Worm (Caenorhabditis elegans) whole organism, L3 larva: ENCODE data around the gene F10D7.3.

Source experiments
- ZK546.5 ChIP-seq: sonication (generic microtip); optimal IDR thresholded peaks from 2 replicates; lab custom pipeline; 2017; ENCODE audit warnings: missing biosample characterization, missing genetic modification characterization
- aly-2 ChIP-seq: fragments of 150-350 bp; optimal IDR thresholded peaks from 2 replicates; lab custom pipeline; 2014; ENCODE audit warnings: missing biosample characterization, missing genetic modification characterization
- ama-1 ChIP-seq: fragments of 150-350 bp; optimal IDR thresholded peaks from 2 replicates; lab custom pipeline; 2018
- ceh-16 ChIP-seq: sonication (generic microtip); optimal IDR thresholded peaks from 2 replicates; lab custom pipeline; 2017; ENCODE audit warnings: missing biosample characterization, missing genetic modification characterization
- ceh-28 ChIP-seq: fragments of 150-350 bp; optimal IDR thresholded peaks from 2 replicates; lab custom pipeline; 2014; ENCODE audit warnings: missing biosample characterization, missing genetic modification reagents, missing genetic modification characterization
- ceh-9 ChIP-seq: sonication (generic microtip); optimal IDR thresholded peaks from 2 replicates; lab custom pipeline; 2018; ENCODE audit warnings: missing biosample characterization, missing genetic modification characterization
- daf-12 ChIP-seq: fragments of 150-350 bp; optimal IDR thresholded peaks from 2 replicates; lab custom pipeline; 2014; ENCODE audit warnings: missing biosample characterization, missing genetic modification reagents, missing genetic modification characterization
- egl-5 ChIP-seq: fragments of 150-350 bp; optimal IDR thresholded peaks from 2 replicates; lab custom pipeline; 2017; ENCODE audit warnings: missing biosample characterization, missing genetic modification reagents, missing genetic modification characterization, inconsistent platforms
- elt-1 ChIP-seq: fragments of 150-350 bp; optimal IDR thresholded peaks from 2 replicates; lab custom pipeline; 2014; ENCODE audit warnings: missing biosample characterization, missing genetic modification characterization
- elt-3 ChIP-seq, 3 experiments: fragments of 150-350 bp in 1 of 3; sonication (generic microtip) in 2 of 3; optimal IDR thresholded peaks; 2 replicates in 2 of 3; 4 replicates in 1 of 3; lab custom pipeline; 2014 to 2017; ENCODE audit warnings: missing biosample characterization in 3 of 3, missing genetic modification characterization in 3 of 3
- eor-1 ChIP-seq, 2 experiments: fragments of 150-350 bp; optimal IDR thresholded peaks; 2 replicates each; lab custom pipeline; 2014 to 2018; ENCODE audit warnings: missing biosample characterization in 2 of 2, missing genetic modification characterization in 2 of 2
- fkh-2 ChIP-seq: fragments of 150-350 bp; optimal IDR thresholded peaks from 2 replicates; lab custom pipeline; 2014; ENCODE audit warnings: missing biosample characterization, missing genetic modification reagents, missing genetic modification characterization
- fos-1 ChIP-seq: fragments of 150-350 bp; optimal IDR thresholded peaks from 2 replicates; lab custom pipeline; 2014; ENCODE audit warnings: missing biosample characterization, missing genetic modification characterization
- jun-1 ChIP-seq: fragments of 150-350 bp; optimal IDR thresholded peaks from 2 replicates; lab custom pipeline; 2014; ENCODE audit warnings: missing biosample characterization, missing genetic modification reagents, missing genetic modification characterization
- lin-39 ChIP-seq: fragments of 150-350 bp; optimal IDR thresholded peaks from 2 replicates; lab custom pipeline; 2018; ENCODE audit warnings: missing biosample characterization, missing genetic modification reagents, missing genetic modification characterization
- mml-1 ChIP-seq: fragments of 150-350 bp; sonication (generic microtip); optimal IDR thresholded peaks from 3 replicates; lab custom pipeline; 2014; ENCODE audit warnings: missing biosample characterization, missing genetic modification characterization
- nfya-1 ChIP-seq: sonication (generic microtip); optimal IDR thresholded peaks from 2 replicates; lab custom pipeline; 2017; ENCODE audit warnings: missing genetic modification characterization, mild to moderate bottlenecking, missing compliant biosample characterization, antibody characterized with exemption, moderate library complexity; ENCODE audit not compliant: insufficient read depth
- nhr-11 ChIP-seq: fragments of 150-350 bp; optimal IDR thresholded peaks from 2 replicates; lab custom pipeline; 2014; ENCODE audit warnings: missing biosample characterization, missing genetic modification characterization
- nhr-12 ChIP-seq: fragments of 150-350 bp; optimal IDR thresholded peaks from 2 replicates; lab custom pipeline; 2014; ENCODE audit warnings: missing biosample characterization, missing genetic modification characterization
- nhr-23 ChIP-seq: fragments of 150-350 bp; optimal IDR thresholded peaks from 2 replicates; lab custom pipeline; 2014; ENCODE audit warnings: missing biosample characterization, missing genetic modification reagents, missing genetic modification characterization
- nhr-237 ChIP-seq: fragments of 150-350 bp; optimal IDR thresholded peaks from 2 replicates; lab custom pipeline; 2014; ENCODE audit warnings: missing biosample characterization, missing genetic modification characterization
- nhr-25 ChIP-seq: sonication (generic microtip); optimal IDR thresholded peaks from 2 replicates; lab custom pipeline; 2017; ENCODE audit warnings: missing biosample characterization, missing genetic modification characterization
- nhr-43 ChIP-seq: sonication (generic microtip); optimal IDR thresholded peaks from 2 replicates; lab custom pipeline; 2016; ENCODE audit warnings: mild to moderate bottlenecking, missing genetic modification characterization, missing compliant biosample characterization; ENCODE audit not compliant: poor library complexity, severe bottlenecking
- nhr-76 ChIP-seq: fragments of 150-350 bp; sonication (generic microtip); optimal IDR thresholded peaks from 5 replicates; lab custom pipeline; 2014; ENCODE audit warnings: missing biosample characterization, missing genetic modification characterization
- nhr-77 ChIP-seq: fragments of 150-350 bp; optimal IDR thresholded peaks from 2 replicates; lab custom pipeline; 2014; ENCODE audit warnings: missing biosample characterization, missing genetic modification characterization
- snpc-4 ChIP-seq: fragments of 150-350 bp; optimal IDR thresholded peaks from 2 replicates; lab custom pipeline; 2014; ENCODE audit warnings: missing biosample characterization, missing genetic modification characterization
- tbx-2 ChIP-seq: sonication (generic microtip); optimal IDR thresholded peaks from 2 replicates; lab custom pipeline; 2016; ENCODE audit warnings: mild to moderate bottlenecking, missing genetic modification characterization, missing compliant biosample characterization
- unc-62 ChIP-seq: fragments of 150-350 bp; sonication (generic microtip); optimal IDR thresholded peaks from 4 replicates; lab custom pipeline; 2014; ENCODE audit warnings: missing biosample characterization, missing genetic modification reagents, missing genetic modification characterization
- ztf-11 ChIP-seq: fragments of 150-350 bp; optimal IDR thresholded peaks from 2 replicates; lab custom pipeline; 2014; ENCODE audit warnings: missing biosample characterization, missing genetic modification characterization

The F10D7.3 gene

ce11 chrX:17374534-17374933 lies at the start of gene F10D7.3:
F10D7.3 (minus strand) TSS chrX:17374634.
- TF ChIP-seq nhr-76 (no peak), ceh-16 (tag; lab: Kevin White, UChicago) (no peak), nhr-25 (tag; lab: Kevin White, UChicago) (no peak), lin-39 (tag; lab: Kevin White, UChicago) (no peak), ceh-28 (tag; lab: Kevin White, UChicago) (no peak), daf-12 (no peak), nhr-23 (no peak), elt-1 (tag; lab: Kevin White, UChicago) (no peak), ztf-11 (tag; lab: Kevin White, UChicago) (no peak), eor-1 (tag; optimal IDR thresholded peaks at IDR 0.05; lab: Kevin White, UChicago) (no peak), nhr-43 (tag; lab: Kevin White, UChicago) (no peak), ZK546.5 (tag; lab: Kevin White, UChicago) (no peak), aly-2 (tag; lab: Kevin White, UChicago) (no peak), ceh-9 (tag; lab: Kevin White, UChicago) (no peak), mml-1 (tag; lab: Kevin White, UChicago) (no peak), jun-1 (tag; lab: Kevin White, UChicago) (no peak), fos-1 (no peak)
- TF ChIP-seq, all 47 proteins: peak for 0

- TF ChIP-seq ztf-11 (tag; lab: Kevin White, UChicago) = no peak
- no peak for TF ChIP-seq unc-62
- peak; percentile 70 for TF ChIP-seq nhr-25 (tag; lab: Kevin White, UChicago)
- TF ChIP-seq nfya-1 = peak; percentile 15
- peak; percentile 82 for TF ChIP-seq elt-1 (tag; lab: Kevin White, UChicago)
- no peak for TF ChIP-seq jun-1 (tag; lab: Kevin White, UChicago)
- TF ChIP-seq nhr-77 (tag; lab: Kevin White, UChicago) = no peak
- TF ChIP-seq snpc-4 (tag; lab: Kevin White, UChicago) = no peak
- TF ChIP-seq nhr-11 (tag; lab: Kevin White, UChicago) = no peak
- TF ChIP-seq egl-5 (tag; lab: Kevin White, UChicago) = no peak
- TF ChIP-seq nhr-237 (tag; lab: Kevin White, UChicago) = no peak
- TF ChIP-seq fkh-2 (tag; lab: Kevin White, UChicago) = no peak
- TF ChIP-seq ZK546.5 (tag; lab: Kevin White, UChicago) = no peak
- peak; percentile 37 for TF ChIP-seq nhr-43 (tag; lab: Kevin White, UChicago)
- no peak for TF ChIP-seq ceh-9 (tag; lab: Kevin White, UChicago)
- TF ChIP-seq ama-1 (lab: Kevin White, UChicago) = peak; percentile 49
These were observed 49.6 kb upstream of the F10D7.3 start for ce11 chrX:17423894-17424594.

- TF ChIP-seq ZK546.5 (tag; lab: Kevin White, UChicago) = no peak
- TF ChIP-seq egl-5 (tag; lab: Kevin White, UChicago) = no peak
- no peak for TF ChIP-seq elt-3 (tag; optimal IDR thresholded peaks at IDR 0.05; lab: Kevin White, UChicago)
- no peak for TF ChIP-seq eor-1 (tag; optimal IDR thresholded peaks at IDR 0.05; lab: Kevin White, UChicago)
- TF ChIP-seq tbx-2 (tag; lab: Kevin White, UChicago) = no peak
- no peak for TF ChIP-seq nhr-12 (tag; lab: Kevin White, UChicago)
- no peak for TF ChIP-seq nhr-76
- peak; percentile 26 for TF ChIP-seq nhr-25 (tag; lab: Kevin White, UChicago)
- TF ChIP-seq, all 47 proteins: peak for 1
These were observed 48.2 kb upstream of the F10D7.3 start for ce11 chrX:17422593-17422992.

- TF ChIP-seq snpc-4 (tag; lab: Kevin White, UChicago) (no peak), nhr-43 (tag; lab: Kevin White, UChicago) (peak; percentile 89), ZK546.5 (tag; lab: Kevin White, UChicago) (no peak), elt-3 (tag; optimal IDR thresholded peaks at IDR 0.05; lab: Kevin White, UChicago) (peak; percentile 26 to 78 (median 41)), nhr-23 (peak; percentile 46), aly-2 (tag; lab: Kevin White, UChicago) (no peak), nhr-77 (tag; lab: Kevin White, UChicago) (no peak), nhr-25 (tag; lab: Kevin White, UChicago) (peak; percentile 45), ceh-28 (tag; lab: Kevin White, UChicago) (no peak), mml-1 (tag; lab: Kevin White, UChicago) (no peak), nhr-76 (no peak), unc-62 (no peak), lin-39 (tag; lab: Kevin White, UChicago) (peak; percentile 2)
- TF ChIP-seq, all 47 proteins: peak for 5
These were observed 47.2 kb upstream of the F10D7.3 start, which contains the start of gene osm-11 for ce11 chrX:17421532-17422078. osm-11 (minus strand) TSS chrX:17421582.
